Worm (Caenorhabditis elegans) whole organism, early embryonic: ENCODE results near the gene nhr-145.

Source experiments
- ama-1 ChIP-seq: fragments of 150-350 bp; optimal IDR thresholded peaks from 2 replicates; lab custom pipeline; 2014
- ets-7 ChIP-seq: sonication (generic microtip); optimal IDR thresholded peaks from 2 replicates; lab custom pipeline; 2016; ENCODE audit warnings: missing genotype, missing genetic modification characterization, missing compliant biosample characterization
- tbx-37 ChIP-seq: fragments of 200-800 bp; sonication (Bioruptor generic); conservative IDR thresholded peaks from 2 replicates; pipeline ENCODE4 v1.3.6; 2022; ENCODE audit warnings: missing genetic modification reagents, missing genetic modification characterization, missing compliant biosample characterization

DNA sequence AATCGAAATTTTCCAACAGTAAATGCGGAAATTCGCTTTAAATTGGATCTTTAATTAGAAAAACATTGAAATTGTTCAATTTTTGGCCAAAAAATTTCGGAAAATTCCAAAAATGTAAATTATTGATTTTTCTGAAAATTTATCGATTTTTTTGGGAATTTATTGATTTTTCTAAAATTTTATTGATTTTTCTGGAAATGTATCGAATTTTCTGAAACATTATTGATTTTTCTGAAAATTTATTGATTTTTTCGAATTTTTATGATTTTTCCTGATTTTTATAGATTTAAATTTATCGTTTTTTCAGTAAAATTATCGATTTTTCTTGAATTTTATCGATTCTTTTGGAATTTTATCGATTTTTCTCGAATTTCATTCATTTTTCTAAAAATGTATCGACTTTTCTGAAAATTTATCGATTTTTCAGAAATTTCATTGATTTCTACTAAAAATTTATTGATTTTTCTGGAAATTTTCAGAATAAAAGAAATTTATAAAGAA is 29.4 kb downstream of the nhr-145 start:
- TF ChIP-seq ama-1 (lab: Kevin White, UChicago) (no peak), ets-7 (tag; lab: Kevin White, UChicago) (no peak), tbx-37 (GFP tag; lab: Robert Waterston, UW) (no peak)
